Worm (Caenorhabditis elegans) whole organism, L3 larva: ENCODE data around the gene ctbp-1.

Experiments used
- aly-2 ChIP-seq: fragments of 150-350 bp; optimal IDR thresholded peaks from 2 replicates; lab custom pipeline; 2014; ENCODE audit warnings: missing biosample characterization, missing genetic modification characterization
- ceh-28 ChIP-seq: fragments of 150-350 bp; optimal IDR thresholded peaks from 2 replicates; lab custom pipeline; 2014; ENCODE audit warnings: missing biosample characterization, missing genetic modification reagents, missing genetic modification characterization
- ceh-82 ChIP-seq: fragments of 150-350 bp; optimal IDR thresholded peaks from 2 replicates; lab custom pipeline; 2014; ENCODE audit warnings: missing biosample characterization, missing genetic modification characterization
- elt-3 ChIP-seq, 3 experiments: fragments of 150-350 bp in 1 of 3; sonication (generic microtip) in 2 of 3; optimal IDR thresholded peaks; 2 replicates in 2 of 3; 4 replicates in 1 of 3; lab custom pipeline; 2014 to 2017; ENCODE audit warnings: missing biosample characterization in 3 of 3, missing genetic modification characterization in 3 of 3
- fos-1 ChIP-seq: fragments of 150-350 bp; optimal IDR thresholded peaks from 2 replicates; lab custom pipeline; 2014; ENCODE audit warnings: missing biosample characterization, missing genetic modification characterization
- jun-1 ChIP-seq: fragments of 150-350 bp; optimal IDR thresholded peaks from 2 replicates; lab custom pipeline; 2014; ENCODE audit warnings: missing biosample characterization, missing genetic modification reagents, missing genetic modification characterization
- lin-39 ChIP-seq: fragments of 150-350 bp; optimal IDR thresholded peaks from 2 replicates; lab custom pipeline; 2018; ENCODE audit warnings: missing biosample characterization, missing genetic modification reagents, missing genetic modification characterization
- nfya-1 ChIP-seq: sonication (generic microtip); optimal IDR thresholded peaks from 2 replicates; lab custom pipeline; 2017; ENCODE audit warnings: missing genetic modification characterization, mild to moderate bottlenecking, missing compliant biosample characterization, antibody characterized with exemption, moderate library complexity; ENCODE audit not compliant: insufficient read depth
- pqm-1 ChIP-seq: fragments of 150-350 bp; optimal IDR thresholded peaks from 2 replicates; lab custom pipeline; 2017; ENCODE audit warnings: missing biosample characterization, missing genetic modification characterization, inconsistent platforms
- sea-2 ChIP-seq: fragments of 150-350 bp; sonication (generic microtip); optimal IDR thresholded peaks from 4 replicates; lab custom pipeline; 2014; ENCODE audit warnings: missing biosample characterization, missing genetic modification reagents, missing genetic modification characterization
- skn-1 ChIP-seq: fragments of 150-350 bp; optimal IDR thresholded peaks from 2 replicates; lab custom pipeline; 2014; ENCODE audit warnings: missing biosample characterization, missing genetic modification characterization
- tbx-2 ChIP-seq: sonication (generic microtip); optimal IDR thresholded peaks from 2 replicates; lab custom pipeline; 2016; ENCODE audit warnings: mild to moderate bottlenecking, missing genetic modification characterization, missing compliant biosample characterization
- zag-1 ChIP-seq: fragments of 150-350 bp; optimal IDR thresholded peaks from 2 replicates; lab custom pipeline; 2014; ENCODE audit warnings: missing biosample characterization, missing genetic modification characterization

- TF ChIP-seq aly-2 (tag; lab: Kevin White, UChicago) (no peak), fos-1 (tag; lab: Kevin White, UChicago) (no peak), skn-1 (tag; lab: Kevin White, UChicago) (no peak), jun-1 (tag; lab: Kevin White, UChicago) (no peak), nfya-1 (tag; lab: Kevin White, UChicago) (no peak), zag-1 (tag; lab: Kevin White, UChicago) (no peak), sea-2 (no peak), ceh-28 (tag; lab: Kevin White, UChicago) (no peak), tbx-2 (tag; lab: Kevin White, UChicago) (no peak), lin-39 (tag; lab: Kevin White, UChicago) (no peak), pqm-1 (tag; lab: Kevin White, UChicago) (no peak), ceh-82 (tag; lab: Kevin White, UChicago) (no peak), elt-3 (tag; optimal IDR thresholded peaks at IDR 0.05; lab: Kevin White, UChicago) (no peak)
Measured at ce11 chrX:5903896-5904295, 41.4 kb downstream of the ctbp-1 start.
